Worm (Caenorhabditis elegans): ENCODE data around the gene gex-5.
"Not testable (repeated sequence)": the region's sequence is repeated elsewhere in the genome, so short reads cannot be mapped to it uniquely, and the experiment has no call there.

The gex-5 gene

DNA sequence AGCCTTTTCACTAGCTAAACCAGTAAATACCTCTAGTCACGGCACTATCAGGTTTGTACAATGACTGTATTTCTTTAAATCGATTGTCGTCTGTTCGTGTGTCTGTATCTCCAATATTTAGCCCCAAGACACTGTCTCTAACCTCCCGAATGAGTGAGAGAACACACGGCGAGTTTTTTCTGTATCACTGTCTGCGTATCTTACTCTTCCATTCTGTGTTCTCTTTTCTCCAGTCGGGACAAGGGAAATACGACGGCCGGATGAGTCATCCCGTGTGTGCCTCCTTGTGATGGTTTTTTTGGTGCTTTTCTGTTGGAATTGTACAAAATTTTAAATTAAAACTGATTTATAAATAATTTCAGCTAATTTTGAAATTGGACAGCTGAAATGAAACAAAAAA, 14.3 kb upstream of the gex-5 start:
- no peak for TF ChIP-seq him-1 (tag; optimal IDR thresholded peaks at IDR 0.05)
- TF ChIP-seq W03F9.2 (tag; optimal IDR thresholded peaks at IDR 0.05): peak; percentile 33

DNA sequence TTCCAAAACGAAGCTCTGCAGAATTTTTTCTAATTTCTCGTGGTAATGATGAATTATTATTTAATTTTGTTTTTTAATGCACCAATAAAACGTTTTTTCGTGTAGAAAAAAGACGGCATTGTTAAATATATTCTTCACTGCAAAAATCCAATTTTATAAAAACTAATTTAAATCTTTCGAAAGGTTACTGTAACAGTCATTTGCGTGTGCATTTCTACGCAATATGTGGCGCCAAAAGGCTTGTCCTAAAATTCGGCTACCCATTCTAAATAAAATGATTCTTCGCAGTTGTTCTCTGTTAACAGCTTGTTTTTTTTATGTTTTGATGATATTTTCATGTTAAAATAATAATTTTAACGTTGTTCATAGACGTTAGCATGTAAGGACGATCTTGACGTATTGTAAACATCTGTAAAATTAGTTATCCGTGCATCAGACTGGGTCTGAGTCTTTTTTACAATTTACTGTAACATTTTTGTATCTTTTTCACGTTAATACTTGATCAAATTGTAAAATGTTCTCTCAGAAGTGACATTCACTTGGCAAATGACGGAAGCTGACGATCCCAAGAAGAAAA, 10.9 kb upstream of the gex-5 start, which contains the start of gene mip-1:
Gene mip-1, plus strand, starts transcription at position 527 of the 577 bp plus-strand sequence.
- TF ChIP-seq him-1 (tag; optimal IDR thresholded peaks at IDR 0.05): no peak
- TF ChIP-seq dao-5 (tag; optimal IDR thresholded peaks at IDR 0.05): no peak
- no peak for TF ChIP-seq W03F9.2 (tag; optimal IDR thresholded peaks at IDR 0.05)

- no peak for TF ChIP-seq W03F9.2 (tag; optimal IDR thresholded peaks at IDR 0.05)
- TF ChIP-seq him-1 (tag; optimal IDR thresholded peaks at IDR 0.05): no peak
- no peak for TF ChIP-seq dao-5 (tag; optimal IDR thresholded peaks at IDR 0.05)
Observed at ce11 chrIII:4785714-4786113, 3.9 kb upstream of the gex-5 start, which contains the start of gene mel-28. Gene mel-28, plus strand, starts transcription at chrIII:4786080.

DNA sequence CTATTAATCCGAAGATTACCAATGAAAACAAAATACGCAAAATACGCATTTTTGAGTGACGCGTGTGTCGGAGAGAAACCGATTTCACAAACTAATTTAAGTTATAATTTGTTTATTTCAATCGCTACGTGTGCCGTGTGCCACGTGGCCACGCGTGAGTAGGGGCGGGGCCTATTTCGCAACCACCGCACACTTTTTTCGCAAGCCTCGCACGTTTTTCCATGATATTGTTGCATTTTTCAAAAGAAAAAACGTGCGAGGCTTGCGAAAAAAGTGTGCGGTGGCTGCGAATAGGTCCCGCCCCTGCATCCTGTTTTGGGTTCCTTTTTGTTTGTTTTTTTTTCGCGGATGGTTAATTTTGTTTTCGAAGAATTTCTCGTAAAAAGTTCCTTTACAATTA, 3.3 kb upstream of the gex-5 start, which contains the start of gene enu-3.2:
Gene enu-3.2, minus strand, starts transcription at position 105 of the 400 bp plus-strand sequence.
- not testable (repeated sequence) for TF ChIP-seq dao-5, W03F9.2, him-1 (tag; optimal IDR thresholded peaks at IDR 0.05)

- no peak for TF ChIP-seq him-1 (tag; optimal IDR thresholded peaks at IDR 0.05)
- no peak for TF ChIP-seq dao-5 (tag; optimal IDR thresholded peaks at IDR 0.05)
- TF ChIP-seq W03F9.2 (tag; optimal IDR thresholded peaks at IDR 0.05): no peak
Observed at ce11 chrIII:4779855-4780254, 1.9 kb downstream of the gex-5 start, which contains the start of gene B0393.9. Gene B0393.9, minus strand, starts transcription at chrIII:4780157.

ce11 chrIII:4778003-4778402, 3.8 kb downstream of the gex-5 start, which contains the start of gene B0393.7:
Gene B0393.7, minus strand, starts transcription at chrIII:4778103.
- TF ChIP-seq W03F9.2 (tag; optimal IDR thresholded peaks at IDR 0.05): no peak

DNA sequence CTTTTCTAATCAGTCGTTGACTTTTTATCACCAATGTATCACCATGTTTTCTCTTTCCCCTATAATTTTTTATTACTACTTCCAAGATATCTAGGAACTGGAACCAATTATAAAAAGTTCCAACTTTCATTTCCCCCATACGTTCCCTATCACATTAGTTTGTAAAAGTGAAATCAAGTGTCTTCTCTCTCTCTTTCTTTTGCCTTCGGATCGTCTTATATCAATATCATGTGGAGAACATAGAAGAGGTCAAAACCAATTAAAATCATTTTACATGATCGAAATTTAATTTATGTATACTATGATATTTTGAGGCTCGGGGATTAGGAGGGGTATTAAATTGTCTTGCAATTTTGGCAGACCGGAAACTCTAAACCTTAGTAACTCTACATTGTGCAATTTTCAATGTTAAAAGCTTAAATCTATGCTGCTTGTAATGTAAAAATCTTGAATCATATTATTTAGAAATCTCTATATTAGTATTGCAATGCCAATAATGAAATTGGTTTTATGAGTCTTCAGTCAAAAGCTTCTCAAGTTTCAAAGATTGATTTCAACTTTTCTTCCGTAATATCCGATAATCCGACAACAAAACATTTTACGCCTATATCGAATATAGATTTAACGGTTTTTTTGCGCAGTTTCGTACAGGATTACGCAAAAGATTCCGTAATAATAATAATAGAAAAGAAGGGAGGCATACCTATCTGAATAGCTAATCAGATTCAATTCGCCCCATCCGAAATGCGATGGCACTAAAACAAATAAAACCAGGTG, 13.7 kb downstream of the gex-5 start:
- TF ChIP-seq dao-5 (tag; optimal IDR thresholded peaks at IDR 0.05): no peak
- TF ChIP-seq W03F9.2 (tag; optimal IDR thresholded peaks at IDR 0.05): no peak
- no peak for TF ChIP-seq him-1 (tag; optimal IDR thresholded peaks at IDR 0.05)

DNA sequence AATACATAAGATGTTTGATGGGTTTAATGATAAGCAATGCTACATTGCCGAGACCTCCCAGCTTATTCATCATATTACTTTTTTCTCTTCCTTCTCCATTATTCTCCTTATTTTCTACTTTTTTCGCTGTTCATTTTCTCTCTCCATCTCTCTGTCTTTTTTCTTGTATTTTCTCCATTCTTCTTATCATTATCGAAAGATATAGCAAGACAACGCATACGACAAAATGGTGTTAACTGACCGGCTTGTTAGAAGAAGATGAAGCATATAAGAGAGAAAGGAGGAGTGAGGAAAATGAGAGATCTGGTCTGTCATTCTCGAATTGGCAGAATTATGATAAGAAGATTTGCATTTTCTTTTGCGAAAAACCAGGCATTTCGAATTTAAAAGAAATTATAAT, 14.9 kb downstream of the gex-5 start:
- no peak for TF ChIP-seq W03F9.2 (tag; optimal IDR thresholded peaks at IDR 0.05)

DNA sequence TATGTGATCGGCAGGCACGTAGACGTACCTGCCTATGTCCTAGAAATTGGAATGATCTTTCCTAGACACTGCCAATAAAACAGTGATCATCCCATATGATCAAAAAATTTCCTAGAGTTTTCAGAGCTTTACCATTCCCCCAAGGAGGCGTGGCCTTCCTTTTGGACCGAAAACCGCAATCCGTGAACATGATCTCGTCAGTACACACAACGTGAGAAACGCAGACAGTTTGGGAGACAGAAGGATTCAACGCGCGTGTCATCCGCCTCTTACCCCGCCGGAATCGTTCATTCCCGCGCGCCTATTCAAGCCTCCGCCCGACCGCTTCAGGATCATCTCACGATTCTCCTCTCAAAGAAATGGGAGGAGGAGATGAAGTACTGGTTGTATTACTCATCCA, 16.3 kb downstream of the gex-5 start, which contains the start of gene B0393.5:
Gene B0393.5, plus strand, starts transcription at position 301 of the 400 bp plus-strand sequence.
- TF ChIP-seq dao-5 (tag; optimal IDR thresholded peaks at IDR 0.05) (no peak), W03F9.2 (tag; optimal IDR thresholded peaks at IDR 0.05) (no peak), him-1 (tag; optimal IDR thresholded peaks at IDR 0.05) (no peak)

DNA sequence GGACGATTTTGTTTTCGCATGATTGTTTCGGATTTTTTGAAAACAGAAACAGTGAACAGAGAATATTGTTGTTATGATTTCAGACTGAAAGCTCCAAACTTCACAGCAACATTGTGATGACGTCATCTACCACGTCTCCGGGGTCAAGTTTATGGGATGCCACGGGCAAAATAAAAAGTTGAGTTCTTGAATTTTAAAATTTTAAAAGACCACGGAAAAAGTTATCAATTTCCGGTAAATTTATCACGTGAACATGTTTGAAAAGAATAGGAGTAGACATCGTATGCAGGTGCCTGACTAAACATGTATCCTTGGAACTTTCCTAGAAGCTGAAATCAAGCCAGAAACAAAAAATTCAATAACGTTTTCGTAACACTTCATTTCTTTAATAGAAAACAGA, 18.3 kb downstream of the gex-5 start, which contains the start of gene B0393.4:
Gene B0393.4, minus strand, starts transcription at position 101 of the 400 bp plus-strand sequence.
- TF ChIP-seq him-1 (tag; optimal IDR thresholded peaks at IDR 0.05) (no peak), dao-5 (tag; optimal IDR thresholded peaks at IDR 0.05) (no peak), W03F9.2 (tag; optimal IDR thresholded peaks at IDR 0.05) (no peak)

- no peak for TF ChIP-seq dao-5 (tag; optimal IDR thresholded peaks at IDR 0.05)
- no peak for TF ChIP-seq W03F9.2 (tag; optimal IDR thresholded peaks at IDR 0.05)
- TF ChIP-seq him-1 (tag; optimal IDR thresholded peaks at IDR 0.05): no peak
Observed at ce11 chrIII:4762846-4763245, 18.9 kb downstream of the gex-5 start.

DNA sequence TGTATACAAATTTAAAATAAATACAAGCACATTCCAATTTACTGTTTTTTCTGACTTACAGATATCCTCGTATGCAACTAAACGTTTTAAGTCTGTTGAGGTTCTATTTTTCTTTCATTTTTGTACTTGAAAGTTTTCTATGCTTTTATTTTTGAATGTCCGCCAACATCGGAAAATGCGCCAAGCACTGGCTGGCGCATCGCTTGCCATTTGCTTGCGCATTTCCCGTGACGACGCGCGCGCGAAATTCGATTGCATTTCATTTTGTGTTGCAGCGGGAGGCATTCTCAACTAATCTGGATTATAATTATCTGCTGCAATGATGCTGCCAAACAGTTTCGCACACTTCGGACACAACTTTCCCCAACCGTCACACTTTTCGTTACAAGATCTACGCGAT, 24.8 kb downstream of the gex-5 start, which contains the start of gene fbxl-2:
Gene fbxl-2, plus strand, starts transcription at position 278 of the 400 bp plus-strand sequence.
- peak; percentile 91 for TF ChIP-seq W03F9.2 (tag; optimal IDR thresholded peaks at IDR 0.05)
- peak; percentile 77 for TF ChIP-seq him-1 (tag; optimal IDR thresholded peaks at IDR 0.05)
- no peak for TF ChIP-seq dao-5 (tag; optimal IDR thresholded peaks at IDR 0.05)

ce11 chrIII:4754001-4754561, 27.7 kb downstream of the gex-5 start, which contains the start of the genes rps-0 and rbg-3:
Gene rps-0, minus strand, starts transcription at chrIII:4754051.
Gene rbg-3, plus strand, starts transcription at chrIII:4754424.
- no peak for TF ChIP-seq dao-5 (tag; optimal IDR thresholded peaks at IDR 0.05)
- peak; percentile 91 for TF ChIP-seq W03F9.2 (tag; optimal IDR thresholded peaks at IDR 0.05)

DNA sequence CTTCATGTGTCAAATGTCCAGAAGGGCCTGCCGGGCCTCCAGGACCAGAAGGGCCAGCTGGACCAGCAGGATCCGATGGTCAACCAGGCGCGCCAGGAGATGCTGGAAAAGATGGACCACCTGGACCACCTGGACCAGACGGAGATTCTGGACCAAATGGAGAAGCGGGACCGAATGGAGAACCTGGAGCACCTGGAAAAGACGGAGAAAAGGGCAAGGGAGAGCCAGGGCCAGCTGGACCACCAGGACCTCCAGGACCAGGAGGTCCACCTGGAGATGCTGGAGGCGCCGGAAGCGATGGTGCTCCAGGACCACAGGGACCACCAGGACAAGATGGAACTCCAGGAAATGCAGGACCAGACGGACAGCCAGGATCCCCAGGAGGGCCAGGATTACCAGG, 33.1 kb downstream of the gex-5 start:
- no peak for TF ChIP-seq dao-5 (tag; optimal IDR thresholded peaks at IDR 0.05)
- TF ChIP-seq him-1 (tag; optimal IDR thresholded peaks at IDR 0.05): no peak
- TF ChIP-seq W03F9.2 (tag; optimal IDR thresholded peaks at IDR 0.05): no peak

Measured in whole organism, L4/young adult.